Fruit fly (Drosophila melanogaster) whole organism, embryonic: Measurements from ENCODE around the gene Sqor.

ENCODE experiments used
- Adf1 ChIP-seq: fragments of 200-800 bp; sonication (Bioruptor generic); IDR thresholded peaks from 2 replicates; pipeline ENCODE4 v1.3.6; 2022; ENCODE audit warnings: missing biosample characterization, missing genetic modification characterization
- CG10321 ChIP-seq: fragments of 200-800 bp; sonication (Bioruptor generic); IDR thresholded peaks from 2 replicates; pipeline ENCODE4 v1.3.6; 2022; ENCODE audit warnings: missing biosample characterization, missing genetic modification characterization
- CG10654 ChIP-seq: fragments of 200-800 bp; sonication (Bioruptor generic); optimal IDR thresholded peaks from 2 replicates; lab custom pipeline; 2016; ENCODE audit warnings: missing biosample characterization, missing genetic modification characterization
- CG10959 ChIP-seq: fragments of 200-800 bp; sonication (Bioruptor generic); IDR thresholded peaks from 2 replicates; pipeline ENCODE4 v1.3.6; 2022; ENCODE audit warnings: missing biosample characterization, missing genetic modification characterization
- CG12071 ChIP-seq: fragments of 200-800 bp; sonication (Bioruptor generic); optimal IDR thresholded peaks from 3 replicates; lab custom pipeline; 2018; ENCODE audit warnings: missing biosample characterization, mild to moderate bottlenecking, missing genetic modification characterization
- CG12104 ChIP-seq: fragments of 200-800 bp; sonication (Bioruptor generic); optimal IDR thresholded peaks from 3 replicates; lab custom pipeline; 2016; ENCODE audit warnings: missing biosample characterization, missing genetic modification characterization
- CG15073 ChIP-seq: fragments of 200-800 bp; sonication (Bioruptor generic); optimal IDR thresholded peaks from 2 replicates; lab custom pipeline; 2016; ENCODE audit warnings: missing biosample characterization, missing genetic modification characterization
- CG17186 ChIP-seq: fragments of 200-800 bp; sonication (Bioruptor generic); optimal IDR thresholded peaks from 3 replicates; lab custom pipeline; 2017; ENCODE audit warnings: missing biosample characterization, missing genetic modification reagents, missing genetic modification characterization
- CG17568 ChIP-seq: fragments of 200-800 bp; sonication (Bioruptor generic); optimal IDR thresholded peaks from 2 replicates; lab custom pipeline; 2018; ENCODE audit warnings: missing biosample characterization, mild to moderate bottlenecking, missing genetic modification characterization, moderate library complexity
- CG34224 ChIP-seq: fragments of 200-800 bp; sonication (Bioruptor generic); IDR thresholded peaks from 3 replicates; pipeline ENCODE4 v1.3.6; 2022; ENCODE audit warnings: missing biosample characterization, missing genetic modification characterization; ENCODE audit not compliant: partially characterized antibody
- CG4820 ChIP-seq: fragments of 200-800 bp; sonication (Bioruptor generic); optimal IDR thresholded peaks from 3 replicates; lab custom pipeline; 2016; ENCODE audit warnings: missing biosample characterization, missing genetic modification characterization
- CG5953 ChIP-seq: fragments of 200-800 bp; sonication (Bioruptor generic); IDR thresholded peaks from 2 replicates; pipeline ENCODE4 v1.3.6; 2022; ENCODE audit warnings: missing biosample characterization, missing genetic modification characterization
- CG6254 ChIP-seq: fragments of 200-800 bp; sonication (Bioruptor generic); optimal IDR thresholded peaks from 3 replicates; lab custom pipeline; 2017; ENCODE audit warnings: mild to moderate bottlenecking, missing biosample characterization, missing genetic modification reagents, missing genetic modification characterization
- CG6791 ChIP-seq: fragments of 200-800 bp; sonication (Bioruptor generic); IDR thresholded peaks from 3 replicates; pipeline ENCODE4 v1.3.6; 2022; ENCODE audit warnings: missing biosample characterization, missing genetic modification characterization; ENCODE audit not compliant: partially characterized antibody
- CG7556 ChIP-seq: fragments of 200-800 bp; sonication (Bioruptor generic); optimal IDR thresholded peaks from 2 replicates; lab custom pipeline; 2017; ENCODE audit warnings: missing biosample characterization, mild to moderate bottlenecking, missing genetic modification characterization
- CG7839 ChIP-seq: fragments of 200-800 bp; sonication (Bioruptor generic); optimal IDR thresholded peaks from 3 replicates; lab custom pipeline; 2018; ENCODE audit warnings: missing biosample characterization, mild to moderate bottlenecking, missing genetic modification characterization, moderate library complexity
- CG9797 ChIP-seq: fragments of 200-800 bp; sonication (Bioruptor generic); optimal IDR thresholded peaks from 3 replicates; lab custom pipeline; 2018; ENCODE audit warnings: missing biosample characterization, mild to moderate bottlenecking, missing genetic modification characterization
- CTCF ChIP-seq: fragments of 200-800 bp; sonication (Bioruptor generic); optimal IDR thresholded peaks from 2 replicates; lab custom pipeline; 2017; ENCODE audit warnings: missing biosample characterization, mild to moderate bottlenecking, missing genetic modification characterization, moderate library complexity
- Camta ChIP-seq: fragments of 200-800 bp; sonication (Bioruptor generic); optimal IDR thresholded peaks from 2 replicates; lab custom pipeline; 2016; ENCODE audit warnings: missing biosample characterization, missing genetic modification characterization
- Drgx ChIP-seq: fragments of 200-800 bp; sonication (Bioruptor generic); IDR thresholded peaks from 2 replicates; pipeline ENCODE4 v1.3.6; 2022; ENCODE audit warnings: missing biosample characterization, missing genetic modification characterization
- Ets65A ChIP-seq: fragments of 200-800 bp; sonication (Bioruptor generic); peaks from one replicate; lab custom pipeline; 2016; ENCODE audit warnings: missing biosample characterization, missing genetic modification characterization
- Hr3 ChIP-seq: fragments of 200-800 bp; sonication (Bioruptor generic); optimal IDR thresholded peaks from 3 replicates; lab custom pipeline; 2016; ENCODE audit warnings: missing biosample characterization, missing genetic modification characterization
- Mes4 ChIP-seq: fragments of 200-800 bp; sonication (Bioruptor generic); optimal IDR thresholded peaks from 2 replicates; lab custom pipeline; 2016; ENCODE audit warnings: missing biosample characterization, missing genetic modification characterization
- NFAT ChIP-seq: fragments of 200-800 bp; sonication (Bioruptor generic); IDR thresholded peaks from 2 replicates; pipeline ENCODE4 v1.3.6; 2022; ENCODE audit warnings: missing biosample characterization, missing genetic modification characterization
- Ptx1 ChIP-seq: fragments of 200-800 bp; sonication (Bioruptor generic); IDR thresholded peaks from 2 replicates; pipeline ENCODE4 v1.3.6; 2022; ENCODE audit warnings: missing biosample characterization, missing genetic modification characterization
- Ravus ChIP-seq: fragments of 200-800 bp; sonication (Bioruptor generic); IDR thresholded peaks from 2 replicates; pipeline ENCODE4 v1.3.6; 2022; ENCODE audit warnings: missing biosample characterization, missing genetic modification characterization
- Spps ChIP-seq: fragments of 200-800 bp; sonication (Bioruptor generic); optimal IDR thresholded peaks from 2 replicates; lab custom pipeline; 2018; ENCODE audit warnings: missing biosample characterization, mild to moderate bottlenecking, missing genetic modification characterization
- Ssrp ChIP-seq: fragments of 200-800 bp; sonication (Bioruptor generic); optimal IDR thresholded peaks from 2 replicates; lab custom pipeline; 2018; ENCODE audit warnings: missing biosample characterization, mild to moderate bottlenecking, missing genetic modification characterization, moderate library complexity
- cwo ChIP-seq: fragments of 200-800 bp; sonication (Bioruptor generic); optimal IDR thresholded peaks from 3 replicates; lab custom pipeline; 2017; ENCODE audit warnings: missing biosample characterization, missing genetic modification characterization, mild to moderate bottlenecking, moderate library complexity, missing genetic modification reagents
- danr ChIP-seq: fragments of 200-800 bp; sonication (Bioruptor generic); IDR thresholded peaks from 2 replicates; pipeline ENCODE4 v1.3.6; 2022; ENCODE audit warnings: missing biosample characterization, missing genetic modification characterization
- dati ChIP-seq: fragments of 200-800 bp; sonication (Bioruptor generic); IDR thresholded peaks from 2 replicates; pipeline ENCODE4 v1.3.6; 2022; ENCODE audit warnings: missing biosample characterization, missing genetic modification characterization
- exex ChIP-seq: fragments of 200-800 bp; sonication (Bioruptor generic); optimal IDR thresholded peaks from 4 replicates; lab custom pipeline; 2018; ENCODE audit warnings: missing biosample characterization, mild to moderate bottlenecking, missing genetic modification characterization, moderate library complexity
- gro ChIP-seq: fragments of 200-800 bp; sonication (Bioruptor generic); optimal IDR thresholded peaks from 2 replicates; lab custom pipeline; 2016; ENCODE audit warnings: missing biosample characterization, missing genetic modification characterization
- gsb ChIP-seq: fragments of 200-800 bp; sonication (Bioruptor generic); IDR thresholded peaks from 2 replicates; pipeline ENCODE4 v1.3.6; 2022; ENCODE audit warnings: missing biosample characterization, missing genetic modification characterization
- gsb-n ChIP-seq: fragments of 200-800 bp; sonication (Bioruptor generic); optimal IDR thresholded peaks from 3 replicates; lab custom pipeline; 2018; ENCODE audit warnings: missing biosample characterization, mild to moderate bottlenecking, missing genetic modification characterization
- gt ChIP-seq: fragments of 200-800 bp; sonication (Bioruptor generic); IDR thresholded peaks from 2 replicates; pipeline ENCODE4 v1.3.6; 2022; ENCODE audit warnings: missing biosample characterization, missing genetic modification characterization
- ham ChIP-seq: fragments of 200-800 bp; sonication (Bioruptor generic); IDR thresholded peaks from 2 replicates; pipeline ENCODE4 v1.3.6; 2022; ENCODE audit warnings: missing biosample characterization, missing genetic modification characterization
- hth ChIP-seq: fragments of >200 bp; optimal IDR thresholded peaks from 2 replicates; lab custom pipeline; 2017; ENCODE audit warnings: inconsistent platforms
- jigr1 ChIP-seq: fragments of 200-800 bp; sonication (Bioruptor generic); IDR thresholded peaks from 3 replicates; pipeline ENCODE4 v1.3.6; 2022; ENCODE audit warnings: missing biosample characterization, missing genetic modification characterization
- lov ChIP-seq, 2 experiments: fragments of 200-800 bp in 1 of 2; fragments of >200 bp in 1 of 2; sonication (Bioruptor generic) in 1 of 2; IDR thresholded peaks in 1 of 2; optimal IDR thresholded peaks in 1 of 2; 2 replicates in 1 of 2; 3 replicates in 1 of 2; pipeline versions ENCODE4 v1.3.6 to Lab custom; 2017 to 2022; ENCODE audit warnings: missing biosample characterization in 1 of 2, missing genetic modification characterization in 1 of 2
- pan ChIP-seq, 4 experiments: fragments of >200 bp in 3 of 4; fragments of 200-800 bp in 1 of 4; sonication (Bioruptor generic) in 1 of 4; optimal IDR thresholded peaks in 3 of 4; IDR thresholded peaks in 1 of 4; 2 replicates each; pipeline versions ENCODE4 v1.3.6 to Lab custom; 2017 to 2022; ENCODE audit warnings: missing biosample characterization in 2 of 4, missing genetic modification characterization in 2 of 4, mixed read lengths in 1 of 4
- pho ChIP-seq: fragments of 200-800 bp; sonication (Bioruptor generic); optimal IDR thresholded peaks from 2 replicates; lab custom pipeline; 2016; ENCODE audit warnings: missing biosample characterization, missing genetic modification characterization
- rib ChIP-seq: fragments of 200-800 bp; sonication (Bioruptor generic); IDR thresholded peaks from 2 replicates; pipeline ENCODE4 v1.3.6; 2022; ENCODE audit warnings: missing biosample characterization, missing genetic modification characterization
- sim ChIP-seq: fragments of 200-800 bp; sonication (Bioruptor generic); IDR thresholded peaks from 2 replicates; pipeline ENCODE4 v1.3.6; 2022; ENCODE audit warnings: missing biosample characterization, missing genetic modification characterization
- slbo ChIP-seq: fragments of 200-800 bp; sonication (Bioruptor generic); IDR thresholded peaks from 2 replicates; pipeline ENCODE4 v1.3.6; 2022; ENCODE audit warnings: missing biosample characterization, missing genetic modification characterization
- sr ChIP-seq: fragments of 200-800 bp; sonication (Bioruptor generic); IDR thresholded peaks from 3 replicates; pipeline ENCODE4 v1.3.6; 2022; ENCODE audit warnings: missing biosample characterization, missing genetic modification characterization
- stwl ChIP-seq: fragments of 200-800 bp; sonication (Bioruptor generic); optimal IDR thresholded peaks from 3 replicates; lab custom pipeline; 2018; ENCODE audit warnings: missing biosample characterization, mild to moderate bottlenecking, missing genetic modification characterization, moderate library complexity
- sug ChIP-seq: fragments of 200-800 bp; optimal IDR thresholded peaks from 2 replicates; lab custom pipeline; 2019; ENCODE audit warnings: missing biosample characterization, mild to moderate bottlenecking, missing genetic modification characterization, moderate library complexity
- unc-4 ChIP-seq: fragments of 200-800 bp; sonication (Bioruptor generic); IDR thresholded peaks from 2 replicates; pipeline ENCODE4 v1.3.6; 2022; ENCODE audit warnings: missing biosample characterization, missing genetic modification characterization; ENCODE audit not compliant: partially characterized antibody
- unpg ChIP-seq: fragments of 200-800 bp; sonication (Bioruptor generic); optimal IDR thresholded peaks from 3 replicates; lab custom pipeline; 2018; ENCODE audit warnings: missing biosample characterization, mild to moderate bottlenecking, missing genetic modification characterization, moderate library complexity

Gene Sqor

DNA sequence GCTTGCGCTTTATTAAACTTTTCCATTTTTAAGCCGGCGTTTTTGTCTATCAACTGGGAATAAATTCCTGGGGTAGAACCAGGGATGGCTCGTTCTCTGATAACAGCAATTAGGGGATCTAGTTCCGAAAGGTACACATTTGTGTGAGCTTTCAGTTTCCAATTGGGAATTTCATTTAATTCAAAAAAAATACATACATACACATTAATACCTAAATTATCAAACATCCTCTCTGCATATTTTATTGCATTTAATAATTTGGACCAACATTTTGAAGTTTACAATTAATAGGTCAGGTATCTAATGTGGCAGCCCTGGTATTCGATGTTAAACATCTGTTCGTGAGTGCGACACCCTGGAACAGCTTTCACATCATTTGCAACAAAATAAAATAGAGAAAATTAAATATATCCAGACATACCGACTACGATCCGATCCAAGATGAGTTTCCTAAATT, 19.2 kb downstream of the Sqor start, which contains the start of the genes CG15011 and CG1309 (continued):
- TF ChIP-seq gsb (GFP tag; lab: Robert Waterston, UW) (no peak; the same call in 1 of the 2 replicates), slbo (GFP tag; lab: Robert Waterston, UW) (peak; percentile 90), unpg (GFP tag; lab: Kevin White, UChicago) (peak; percentile 84), sr (GFP tag; lab: Robert Waterston, UW) (no peak), Ssrp (tag; lab: Kevin White, UChicago) (peak; percentile 79), CG10321 (0 out of 2 replicates have a peak, but pooled peaks have one; percentile 6), NFAT (GFP tag; lab: Robert Waterston, UW) (peak; percentile 35; the same call in 1 of the 2 replicates), gt (no peak), CG10654 (peak; percentile 80), Mes4 (peak; percentile 80), CG7556 (peak; percentile 75), Camta (GFP tag; lab: Kevin White, UChicago) (peak; percentile 84), CG5953 (no peak), sug (tag; lab: Kevin White, UChicago) (peak; percentile 92), dati (no peak), rib (0 out of 2 replicates have a peak, but pooled peaks have one; percentile 35), Hr3 (GFP tag; lab: Kevin White, UChicago) (peak; percentile 93), CG12071 (GFP tag; lab: Kevin White, UChicago) (no peak), Ptx1 (GFP tag; lab: Robert Waterston, UW) (peak; percentile 89), gro (GFP tag; lab: Kevin White, UChicago) (peak; percentile 88), CG15073 (GFP tag; lab: Kevin White, UChicago) (peak; percentile 26), Adf1 (peak; percentile 59), Drgx (GFP tag; lab: Robert Waterston, UW) (peak; percentile 75), CG6791 (no peak), Ravus (GFP tag; lab: Robert Waterston, UW) (no peak), CG17568 (GFP tag; lab: Kevin White, UChicago) (no peak), pho (GFP tag; lab: Kevin White, UChicago) (peak; percentile 91), CG6254 (GFP tag; lab: Kevin White, UChicago) (peak; percentile 40), danr (GFP tag; lab: Robert Waterston, UW) (peak; percentile 28; the same call in 1 of the 2 replicates), CG17186 (peak; percentile 62), Spps (tag; lab: Kevin White, UChicago) (peak; percentile 73), exex (tag; lab: Kevin White, UChicago) (peak; percentile 84), unc-4 (GFP tag; lab: Robert Waterston, UW) (peak; percentile 48), jigr1 (GFP tag; lab: Robert Waterston, UW) (0 out of 3 replicates have a peak, but pooled peaks have one; percentile 8), stwl (peak; percentile 79), ham (GFP tag; lab: Robert Waterston, UW) (0 out of 2 replicates have a peak, but pooled peaks have one; percentile 35), CG4820 (GFP tag; lab: Kevin White, UChicago) (peak; percentile 81), CG34224 (GFP tag; lab: Robert Waterston, UW) (no peak), lov (optimal IDR thresholded peaks at IDR 0.05; lab: Kevin White, UChicago) (no peak), lov (GFP tag; IDR thresholded peaks at IDR 0.05; lab: Robert Waterston, UW) (0 out of 3 replicates have a peak, but pooled peaks have one; percentile 21), gsb-n (tag; lab: Kevin White, UChicago) (peak; percentile 76), pan (optimal IDR thresholded peaks at IDR 0.05; lab: Kevin White, UChicago) (no peak), pan (GFP tag; optimal IDR thresholded peaks at IDR 0.05 in 1 of 2, IDR thresholded peaks at IDR 0.05 in 1 of 2) (peak in 1 of 2 experiments; percentile 55), CG7839 (tag; lab: Kevin White, UChicago) (peak; percentile 85), CG12104 (GFP tag; lab: Kevin White, UChicago) (peak; percentile 67), CTCF (GFP tag; lab: Kevin White, UChicago) (no peak), CG9797 (GFP tag; lab: Kevin White, UChicago) (peak; percentile 32), CG10959 (GFP tag; lab: Robert Waterston, UW) (peak; percentile 22; the same call in 1 of the 2 replicates), sim (no peak), cwo (GFP tag; lab: Kevin White, UChicago) (peak; percentile 35), Ets65A (GFP tag; lab: Kevin White, UChicago) (peak; percentile 99), hth (lab: Kevin White, UChicago) (no peak)
